Worm (Caenorhabditis elegans): ENCODE measurements around the gene F58B4.6.

F58B4.6 gene

ce11 chrV:10947210-10947609, 22.4 kb downstream of the F58B4.6 start:
- no peak for TF ChIP-seq elt-1 (tag; optimal IDR thresholded peaks at IDR 0.05; ENCODE audit: borderline replicate concordance, insufficient read depth)
- TF ChIP-seq M03D4.4 (tag; optimal IDR thresholded peaks at IDR 0.05), result no peak
- no peak for TF ChIP-seq cnd-1 (tag; optimal IDR thresholded peaks at IDR 0.05)
- no peak for TF ChIP-seq blmp-1 (tag; optimal IDR thresholded peaks at IDR 0.05)

ce11 chrV:10947930-10948329, 23.1 kb downstream of the F58B4.6 start, which contains the start of gene F17C11.2:
Gene F17C11.2 (plus strand): TSS chrV:10948230.
- TF ChIP-seq unc-39 (tag; optimal IDR thresholded peaks at IDR 0.05), result no peak
- no peak for TF ChIP-seq elt-3 (tag; optimal IDR thresholded peaks at IDR 0.05)
- TF ChIP-seq flh-1 (GFP tag; optimal IDR thresholded peaks at IDR 0.05), result no peak
- no peak for TF ChIP-seq snpc-4 (tag; optimal IDR thresholded peaks at IDR 0.05)
- no peak for TF ChIP-seq bed-3 (GFP tag; optimal IDR thresholded peaks at IDR 0.05)
- TF ChIP-seq sem-2 (GFP tag; optimal IDR thresholded peaks at IDR 0.05), result no peak

ce11 chrV:10949511-10949910, 24.7 kb downstream of the F58B4.6 start, which contains the start of gene col-153:
Gene col-153 (plus strand): TSS chrV:10949811.
- no peak for TF ChIP-seq elt-1 (tag; optimal IDR thresholded peaks at IDR 0.05; ENCODE audit: borderline replicate concordance, insufficient read depth)
- no peak for TF ChIP-seq ham-2 (GFP tag; optimal IDR thresholded peaks at IDR 0.05)
- no peak for TF ChIP-seq snpc-4 (tag; optimal IDR thresholded peaks at IDR 0.05)
- no peak for TF ChIP-seq ces-1 (GFP tag; optimal IDR thresholded peaks at IDR 0.05)
- TF ChIP-seq zip-8 (tag; optimal IDR thresholded peaks at IDR 0.05), result no peak
- TF ChIP-seq nhr-28 (tag; optimal IDR thresholded peaks at IDR 0.05), result no peak
- no peak for TF ChIP-seq hlh-1 (tag; optimal IDR thresholded peaks at IDR 0.05)
- no peak for TF ChIP-seq ceh-83 (GFP tag; optimal IDR thresholded peaks at IDR 0.05)
- TF ChIP-seq ceh-39 (tag; optimal IDR thresholded peaks at IDR 0.05), result no peak
- TF ChIP-seq mab-5 (tag; optimal IDR thresholded peaks at IDR 0.05), result no peak
- TF ChIP-seq unc-120 (tag; optimal IDR thresholded peaks at IDR 0.05; ENCODE audit: poor library complexity, severe bottlenecking), result no peak
- TF ChIP-seq nhr-12 (tag; optimal IDR thresholded peaks at IDR 0.05), result no peak
- no peak for TF ChIP-seq tbx-8 (GFP tag; optimal IDR thresholded peaks at IDR 0.05)
- TF ChIP-seq mls-2 (tag; optimal IDR thresholded peaks at IDR 0.05), result no peak
- no peak for TF ChIP-seq lsy-2 (tag; optimal IDR thresholded peaks at IDR 0.05)
- TF ChIP-seq sptf-1 (tag; optimal IDR thresholded peaks at IDR 0.05), result no peak
- TF ChIP-seq ceh-43 (GFP tag; optimal IDR thresholded peaks at IDR 0.05), result no peak
- no peak for TF ChIP-seq flh-1 (GFP tag; optimal IDR thresholded peaks at IDR 0.05)
- no peak for TF ChIP-seq nhr-2 (tag; optimal IDR thresholded peaks at IDR 0.05)
- no peak for TF ChIP-seq nhr-237 (tag; optimal IDR thresholded peaks at IDR 0.05)

ce11 chrV:10951655-10952278, 26.9 kb downstream of the F58B4.6 start, which contains the start of gene F17C11.4:
Gene F17C11.4 (plus strand): TSS chrV:10951860.
- no peak for TF ChIP-seq drap-1 (GFP tag; optimal IDR thresholded peaks at IDR 0.05)
- TF ChIP-seq ceh-83 (GFP tag; optimal IDR thresholded peaks at IDR 0.05), result no peak
- peak; percentile 14 for TF ChIP-seq unc-120 (tag; optimal IDR thresholded peaks at IDR 0.05; ENCODE audit: poor library complexity, severe bottlenecking)
- no peak for TF ChIP-seq lin-32 (GFP tag; optimal IDR thresholded peaks at IDR 0.05)
- peak; percentile 6 for TF ChIP-seq ces-1 (GFP tag; optimal IDR thresholded peaks at IDR 0.05)

ce11 chrV:10953471-10954155, 28.8 kb downstream of the F58B4.6 start:
- TF ChIP-seq lsy-2 (tag; optimal IDR thresholded peaks at IDR 0.05) (no peak), ces-1 (GFP tag; optimal IDR thresholded peaks at IDR 0.05) (no peak)

- TF ChIP-seq lin-32 (GFP tag; optimal IDR thresholded peaks at IDR 0.05), result no peak
- no peak for TF ChIP-seq ces-1 (GFP tag; optimal IDR thresholded peaks at IDR 0.05)
- no peak for TF ChIP-seq sptf-1 (tag; optimal IDR thresholded peaks at IDR 0.05)
- TF ChIP-seq drap-1 (GFP tag; optimal IDR thresholded peaks at IDR 0.05), result no peak
- no peak for TF ChIP-seq cnd-1 (tag; optimal IDR thresholded peaks at IDR 0.05)
- no peak for TF ChIP-seq ztf-11 (tag; optimal IDR thresholded peaks at IDR 0.05)
- no peak for TF ChIP-seq mab-5 (tag; optimal IDR thresholded peaks at IDR 0.05)
- TF ChIP-seq hlh-1 (tag; optimal IDR thresholded peaks at IDR 0.05), result no peak
- TF ChIP-seq unc-120 (tag; optimal IDR thresholded peaks at IDR 0.05; ENCODE audit: poor library complexity, severe bottlenecking), result no peak
- no peak for TF ChIP-seq M03D4.4 (tag; optimal IDR thresholded peaks at IDR 0.05)
- TF ChIP-seq sem-2 (GFP tag; optimal IDR thresholded peaks at IDR 0.05), result no peak
- no peak for TF ChIP-seq flh-1 (GFP tag; optimal IDR thresholded peaks at IDR 0.05)
- no peak for TF ChIP-seq mls-2 (tag; optimal IDR thresholded peaks at IDR 0.05)
- no peak for TF ChIP-seq nhr-12 (tag; optimal IDR thresholded peaks at IDR 0.05)
- TF ChIP-seq lin-13 (tag; optimal IDR thresholded peaks at IDR 0.05), result no peak
- TF ChIP-seq elt-1 (tag; optimal IDR thresholded peaks at IDR 0.05; ENCODE audit: borderline replicate concordance, insufficient read depth), result no peak
- no peak for TF ChIP-seq nhr-237 (tag; optimal IDR thresholded peaks at IDR 0.05)
Observed at ce11 chrV:10954334-10954733, 29.5 kb downstream of the F58B4.6 start, which contains the start of gene clec-221. Gene clec-221 (minus strand): TSS chrV:10954434.

All from whole organism, mixed stage, embryonic.